Worm (Caenorhabditis elegans) whole organism, mixed stage, embryonic: ENCODE measurements around the gene F21H7.3.

Experiments used
- blmp-1 ChIP-seq: fragments of 150-350 bp; optimal IDR thresholded peaks from 2 replicates; lab custom pipeline; 2014; ENCODE audit warnings: missing biosample characterization, missing genetic modification characterization
- cnd-1 ChIP-seq: fragments of 200-800 bp; sonication (Bioruptor generic); optimal IDR thresholded peaks from 2 replicates; lab custom pipeline; 2018; ENCODE audit warnings: mild to moderate bottlenecking, missing genetic modification characterization, missing compliant biosample characterization
- lsy-2 ChIP-seq: fragments of 150-350 bp; optimal IDR thresholded peaks from 2 replicates; lab custom pipeline; 2014; ENCODE audit warnings: missing biosample characterization, missing genetic modification characterization
- mab-5 ChIP-seq: fragments of 150-350 bp; optimal IDR thresholded peaks from 2 replicates; lab custom pipeline; 2014; ENCODE audit warnings: missing biosample characterization, missing genetic modification characterization
- pha-4 ChIP-seq: fragments of 150-350 bp; optimal IDR thresholded peaks from 2 replicates; lab custom pipeline; 2018; ENCODE audit warnings: missing biosample characterization, missing genetic modification reagents, missing genetic modification characterization
- snpc-4 ChIP-seq: fragments of 150-350 bp; optimal IDR thresholded peaks from 2 replicates; lab custom pipeline; 2014; ENCODE audit warnings: missing biosample characterization, missing genetic modification characterization
- unc-62 ChIP-seq: fragments of 150-350 bp; optimal IDR thresholded peaks from 2 replicates; lab custom pipeline; 2014; ENCODE audit warnings: missing biosample characterization, missing genetic modification reagents, missing genetic modification characterization
- ztf-11 ChIP-seq: fragments of 150-350 bp; optimal IDR thresholded peaks from 2 replicates; lab custom pipeline; 2014; ENCODE audit warnings: missing biosample characterization, missing genetic modification characterization

ce11 chrV:16204888-16205287, 30.1 kb downstream of the F21H7.3 start, which contains the start of gene irld-26:
- TF ChIP-seq pha-4 (tag; lab: Kevin White, UChicago) (no peak), ztf-11 (tag; lab: Kevin White, UChicago) (no peak), lsy-2 (tag; lab: Kevin White, UChicago) (no peak), cnd-1 (no peak), blmp-1 (tag; lab: Kevin White, UChicago) (no peak), unc-62 (GFP tag; lab: Kevin White, UChicago) (no peak), snpc-4 (tag; lab: Kevin White, UChicago) (no peak), mab-5 (tag; lab: Kevin White, UChicago) (no peak)
